Worm (Caenorhabditis elegans): ENCODE results near the gene btb-19.
A peak's percentile ranks its signal among the peaks of the same experiment; 100 is the strongest.

The btb-19 gene

ce11 chrII:14496809-14497208 is 25.1 kb downstream of the btb-19 start (continued):
- 0 out of 2 replicates have a peak, but pooled peaks have one; percentile 70 for TF ChIP-seq aptf-3 (GFP tag; IDR thresholded peaks at IDR 0.05)
- TF ChIP-seq lin-35 (GFP tag; optimal IDR thresholded peaks at IDR 0.05) = peak in 1 of 3 experiments; percentile 79
- no peak for TF ChIP-seq dpff-1 (tag; optimal IDR thresholded peaks at IDR 0.05)
- TF ChIP-seq bed-2 (GFP tag; IDR thresholded peaks at IDR 0.05) = peak; percentile 61; the same call in 1 of the 2 replicates
- peak; percentile 70 for TF ChIP-seq F10E7.11 (tag; optimal IDR thresholded peaks at IDR 0.05)
- no peak for TF ChIP-seq nhr-27 (tag; optimal IDR thresholded peaks at IDR 0.05)
- peak; percentile 63; the same call in 1 of the 2 replicates for TF ChIP-seq ztf-28 (GFP tag; IDR thresholded peaks at IDR 0.05)
- TF ChIP-seq F39B2.1 (GFP tag; IDR thresholded peaks at IDR 0.05) = no peak
- TF ChIP-seq snpc-3.4 (tag; optimal IDR thresholded peaks at IDR 0.05) = peak; percentile 85
- TF ChIP-seq ceh-100 (GFP tag; IDR thresholded peaks at IDR 0.05) = peak; percentile 67
- no peak for TF ChIP-seq nfya-1 (tag; optimal IDR thresholded peaks at IDR 0.05; ENCODE audit: borderline replicate concordance, insufficient read depth)
- TF ChIP-seq B0019.2 (GFP tag; conservative IDR thresholded peaks at IDR 0.05) = peak; percentile 42; the same call in 1 of the 2 replicates
- peak; percentile 92 for TF ChIP-seq snpc-1.3 (tag; optimal IDR thresholded peaks at IDR 0.05; ENCODE audit: insufficient read depth)
- TF ChIP-seq ccch-3 (GFP tag; optimal IDR thresholded peaks at IDR 0.05) = no peak
- TF ChIP-seq T26A5.8 (tag; optimal IDR thresholded peaks at IDR 0.05) = peak; percentile 16
- 0 out of 2 replicates have a peak, but pooled peaks have one; percentile 11 for TF ChIP-seq madf-3 (GFP tag; IDR thresholded peaks at IDR 0.05)
- peak; percentile 86; the same call in 1 of the 2 replicates for TF ChIP-seq sea-2 (GFP tag; IDR thresholded peaks at IDR 0.05)
- peak; percentile 96 for TF ChIP-seq F23B12.7 (tag; optimal IDR thresholded peaks at IDR 0.05; ENCODE audit: insufficient read depth)
- peak; percentile 77; the same call in 1 of the 2 replicates for TF ChIP-seq ztf-6 (GFP tag; IDR thresholded peaks at IDR 0.05)
- peak; percentile 99 for TF ChIP-seq lin-26 (GFP tag; IDR thresholded peaks at IDR 0.05)
- TF ChIP-seq mes-4 (tag; optimal IDR thresholded peaks at IDR 0.05) = peak; percentile 84
- TF ChIP-seq him-1 (tag; optimal IDR thresholded peaks at IDR 0.05) = peak; percentile 95
- TF ChIP-seq athp-1 (tag; optimal IDR thresholded peaks at IDR 0.05) = peak; percentile 77
- TF ChIP-seq pha-4 (tag; optimal IDR thresholded peaks at IDR 0.05) = no peak
- peak; percentile 83 for TF ChIP-seq K11D2.4 (GFP tag; IDR thresholded peaks at IDR 0.05)
- peak; percentile 77; the same call in 1 of the 2 replicates for TF ChIP-seq Y95B8A.8 (GFP tag; IDR thresholded peaks at IDR 0.05)
- TF ChIP-seq tlf-1 (GFP tag; optimal IDR thresholded peaks at IDR 0.05) = peak; percentile 60
- TF ChIP-seq ets-4 (GFP tag; optimal IDR thresholded peaks at IDR 0.05) = peak; percentile 64
- TF ChIP-seq hlh-26 (GFP tag; conservative IDR thresholded peaks at IDR 0.05) = no peak
- TF ChIP-seq aptf-2 (GFP tag; conservative IDR thresholded peaks at IDR 0.05) = peak; percentile 72; the same call in 1 of the 2 replicates
- peak; percentile 97 for TF ChIP-seq nhr-90 (tag; optimal IDR thresholded peaks at IDR 0.05)
- TF ChIP-seq somi-1 (GFP tag; optimal IDR thresholded peaks at IDR 0.05) = peak; percentile 83
- TF ChIP-seq ztf-25 (GFP tag; IDR thresholded peaks at IDR 0.05) = peak; percentile 93
- no peak for TF ChIP-seq unc-62 (GFP tag; optimal IDR thresholded peaks at IDR 0.05)
- no peak for TF ChIP-seq egl-18 (GFP tag; IDR thresholded peaks at IDR 0.05)
- peak; percentile 88 for TF ChIP-seq repo-1 (tag; optimal IDR thresholded peaks at IDR 0.05)
- TF ChIP-seq B0336.3 (GFP tag; IDR thresholded peaks at IDR 0.05) = peak; percentile 87
- peak; percentile 71 for TF ChIP-seq mcd-1 (GFP tag; IDR thresholded peaks at IDR 0.05)
- peak; percentile 71; the same call in 1 of the 2 replicates for TF ChIP-seq hsf-1 (GFP tag; IDR thresholded peaks at IDR 0.05)
- TF ChIP-seq ama-1 (optimal IDR thresholded peaks at IDR 0.05) = peak; percentile 9
- TF ChIP-seq ama-1 (GFP tag; optimal IDR thresholded peaks at IDR 0.05) = peak; percentile 46 to 95
- 0 out of 2 replicates have a peak, but pooled peaks have one; percentile 69 for TF ChIP-seq C17E4.6 (GFP tag; IDR thresholded peaks at IDR 0.05)
- peak; percentile 89 for TF ChIP-seq ekl-4 (GFP tag; IDR thresholded peaks at IDR 0.05)
- TF ChIP-seq xnd-1 (tag; optimal IDR thresholded peaks at IDR 0.05) = no peak
- no peak; the same call in 1 of the 2 replicates for TF ChIP-seq Y79H2A.3 (GFP tag; conservative IDR thresholded peaks at IDR 0.05)
- no peak; the same call in 1 of the 2 replicates for TF ChIP-seq Y53F4B.3 (GFP tag; IDR thresholded peaks at IDR 0.05)
- TF ChIP-seq C06A6.2 (GFP tag; conservative IDR thresholded peaks at IDR 0.05) = peak; percentile 66
- TF ChIP-seq cebp-2 (GFP tag; IDR thresholded peaks at IDR 0.05) = 0 out of 2 replicates have a peak, but pooled peaks have one; percentile 52

Measured in whole organism, young adult.